Worm (Caenorhabditis elegans) whole organism, mixed stage, embryonic: ENCODE measurements around the gene gipc-2.
"Not testable (repeated sequence)": the region's sequence is repeated elsewhere in the genome, so short reads cannot be mapped to it uniquely, and the experiment has no call there.

ENCODE experiments used
- M03D4.4 ChIP-seq: sonication (generic microtip); optimal IDR thresholded peaks from 2 replicates; lab custom pipeline; 2017; ENCODE audit warnings: mild to moderate bottlenecking, missing genetic modification characterization, missing compliant biosample characterization
- bed-3 ChIP-seq: fragments of 200-800 bp; sonication (Bioruptor generic); optimal IDR thresholded peaks from 3 replicates; lab custom pipeline; 2018; ENCODE audit warnings: mild to moderate bottlenecking, missing genetic modification characterization, moderate library complexity, missing compliant biosample characterization
- blmp-1 ChIP-seq: fragments of 150-350 bp; optimal IDR thresholded peaks from 2 replicates; lab custom pipeline; 2014; ENCODE audit warnings: missing biosample characterization, missing genetic modification characterization
- ceh-39 ChIP-seq: fragments of 150-350 bp; optimal IDR thresholded peaks from 2 replicates; lab custom pipeline; 2014; ENCODE audit warnings: missing biosample characterization, missing genetic modification characterization
- ceh-43 ChIP-seq: fragments of 200-800 bp; sonication (Bioruptor generic); optimal IDR thresholded peaks from 2 replicates; lab custom pipeline; 2018; ENCODE audit warnings: mild to moderate bottlenecking, missing genetic modification characterization, moderate library complexity, missing compliant biosample characterization
- ceh-83 ChIP-seq: fragments of 200-800 bp; sonication (Bioruptor generic); optimal IDR thresholded peaks from 2 replicates; lab custom pipeline; 2018; ENCODE audit warnings: mild to moderate bottlenecking, missing genetic modification characterization, missing compliant biosample characterization
- ces-1 ChIP-seq: fragments of 150-350 bp; optimal IDR thresholded peaks from 2 replicates; lab custom pipeline; 2014; ENCODE audit warnings: missing biosample characterization, missing genetic modification reagents, missing genetic modification characterization
- cnd-1 ChIP-seq: fragments of 200-800 bp; sonication (Bioruptor generic); optimal IDR thresholded peaks from 2 replicates; lab custom pipeline; 2018; ENCODE audit warnings: mild to moderate bottlenecking, missing genetic modification characterization, missing compliant biosample characterization
- drap-1 ChIP-seq: fragments of 200-800 bp; sonication (Bioruptor generic); optimal IDR thresholded peaks from 3 replicates; lab custom pipeline; 2018; ENCODE audit warnings: mild to moderate bottlenecking, missing genetic modification characterization, missing compliant biosample characterization
- elt-1 ChIP-seq: sonication (generic microtip); optimal IDR thresholded peaks from 2 replicates; lab custom pipeline; 2017; ENCODE audit warnings: missing genetic modification characterization, mild to moderate bottlenecking, missing compliant biosample characterization, antibody characterized with exemption, moderate library complexity, borderline replicate concordance; ENCODE audit not compliant: insufficient read depth
- flh-1 ChIP-seq: fragments of 200-800 bp; sonication (Bioruptor generic); optimal IDR thresholded peaks from 2 replicates; lab custom pipeline; 2018; ENCODE audit warnings: mild to moderate bottlenecking, missing genetic modification characterization, moderate library complexity, missing compliant biosample characterization
- ham-2 ChIP-seq: fragments of 200-800 bp; sonication (Bioruptor generic); optimal IDR thresholded peaks from 2 replicates; lab custom pipeline; 2018; ENCODE audit warnings: mild to moderate bottlenecking, missing genetic modification characterization, missing compliant biosample characterization
- hlh-1 ChIP-seq: fragments of 150-350 bp; optimal IDR thresholded peaks from 2 replicates; lab custom pipeline; 2014; ENCODE audit warnings: missing biosample characterization, missing genetic modification reagents, missing genetic modification characterization
- lin-13 ChIP-seq: fragments of 150-350 bp; optimal IDR thresholded peaks from 2 replicates; lab custom pipeline; 2014; ENCODE audit warnings: missing biosample characterization, missing genetic modification characterization
- lin-32 ChIP-seq: fragments of 200-800 bp; sonication (Bioruptor generic); optimal IDR thresholded peaks from 2 replicates; lab custom pipeline; 2018; ENCODE audit warnings: mild to moderate bottlenecking, missing genetic modification characterization, missing compliant biosample characterization
- lsy-2 ChIP-seq: fragments of 150-350 bp; optimal IDR thresholded peaks from 2 replicates; lab custom pipeline; 2014; ENCODE audit warnings: missing biosample characterization, missing genetic modification characterization
- mab-5 ChIP-seq: fragments of 150-350 bp; optimal IDR thresholded peaks from 2 replicates; lab custom pipeline; 2014; ENCODE audit warnings: missing biosample characterization, missing genetic modification characterization
- nhr-237 ChIP-seq: fragments of 150-350 bp; optimal IDR thresholded peaks from 2 replicates; lab custom pipeline; 2014; ENCODE audit warnings: missing biosample characterization, missing genetic modification characterization
- nhr-76 ChIP-seq: sonication (generic microtip); optimal IDR thresholded peaks from 2 replicates; lab custom pipeline; 2017; ENCODE audit warnings: missing biosample characterization, missing genetic modification characterization
- pha-4 ChIP-seq: fragments of 150-350 bp; optimal IDR thresholded peaks from 2 replicates; lab custom pipeline; 2018; ENCODE audit warnings: missing biosample characterization, missing genetic modification reagents, missing genetic modification characterization
- sem-2 ChIP-seq: fragments of 200-800 bp; sonication (Bioruptor generic); optimal IDR thresholded peaks from 2 replicates; lab custom pipeline; 2018; ENCODE audit warnings: mild to moderate bottlenecking, missing genetic modification characterization, missing compliant biosample characterization
- sptf-1 ChIP-seq: sonication (generic microtip); optimal IDR thresholded peaks from 2 replicates; lab custom pipeline; 2017; ENCODE audit warnings: mild to moderate bottlenecking, missing genetic modification characterization, moderate library complexity, missing compliant biosample characterization
- tbx-8 ChIP-seq: fragments of 200-800 bp; sonication (Bioruptor generic); optimal IDR thresholded peaks from 2 replicates; lab custom pipeline; 2018; ENCODE audit warnings: mild to moderate bottlenecking, missing genetic modification characterization, moderate library complexity, missing compliant biosample characterization
- unc-120 ChIP-seq: sonication (generic microtip); optimal IDR thresholded peaks from 2 replicates; lab custom pipeline; 2017; ENCODE audit warnings: missing genetic modification characterization, missing compliant biosample characterization; ENCODE audit not compliant: poor library complexity, severe bottlenecking
- unc-39 ChIP-seq: fragments of 150-350 bp; optimal IDR thresholded peaks from 2 replicates; lab custom pipeline; 2014; ENCODE audit warnings: missing biosample characterization, missing genetic modification characterization
- unc-62 ChIP-seq: fragments of 150-350 bp; optimal IDR thresholded peaks from 2 replicates; lab custom pipeline; 2014; ENCODE audit warnings: missing biosample characterization, missing genetic modification reagents, missing genetic modification characterization
- zip-8 ChIP-seq: fragments of 150-350 bp; optimal IDR thresholded peaks from 2 replicates; lab custom pipeline; 2014; ENCODE audit warnings: missing biosample characterization, missing genetic modification characterization
- ztf-11 ChIP-seq: fragments of 150-350 bp; optimal IDR thresholded peaks from 2 replicates; lab custom pipeline; 2014; ENCODE audit warnings: missing biosample characterization, missing genetic modification characterization

The gipc-2 gene

ce11 chrIV:10033053-10033452, 5.6 kb upstream of the gipc-2 start, which contains the start of gene F44D12.6:
Gene F44D12.6 (plus strand): TSS chrIV:10033353.
- no peak for TF ChIP-seq bed-3 (GFP tag; lab: Kevin White, UChicago)
- TF ChIP-seq zip-8 (tag; lab: Kevin White, UChicago), result no peak
- TF ChIP-seq unc-62 (GFP tag; lab: Kevin White, UChicago), result no peak
- no peak for TF ChIP-seq pha-4 (tag; lab: Kevin White, UChicago)
- no peak for TF ChIP-seq ceh-39
- TF ChIP-seq lin-13, result no peak
- no peak for TF ChIP-seq elt-1 (tag; lab: Kevin White, UChicago)
- no peak for TF ChIP-seq tbx-8 (GFP tag; lab: Kevin White, UChicago)
- TF ChIP-seq lsy-2 (tag; lab: Kevin White, UChicago), result no peak
- TF ChIP-seq lin-32 (GFP tag; lab: Kevin White, UChicago), result no peak
- TF ChIP-seq M03D4.4 (tag; lab: Kevin White, UChicago), result no peak
- no peak for TF ChIP-seq ces-1 (GFP tag; lab: Kevin White, UChicago)
- no peak for TF ChIP-seq cnd-1 (tag; lab: Kevin White, UChicago)
- no peak for TF ChIP-seq ceh-43
- TF ChIP-seq flh-1 (GFP tag; lab: Kevin White, UChicago), result no peak
- TF ChIP-seq unc-120 (tag; lab: Kevin White, UChicago), result no peak
- no peak for TF ChIP-seq hlh-1
- no peak for TF ChIP-seq ceh-83 (GFP tag; lab: Kevin White, UChicago)
- TF ChIP-seq ham-2 (GFP tag; lab: Kevin White, UChicago), result no peak
- TF ChIP-seq, all 35 proteins: peak for 0

DNA sequence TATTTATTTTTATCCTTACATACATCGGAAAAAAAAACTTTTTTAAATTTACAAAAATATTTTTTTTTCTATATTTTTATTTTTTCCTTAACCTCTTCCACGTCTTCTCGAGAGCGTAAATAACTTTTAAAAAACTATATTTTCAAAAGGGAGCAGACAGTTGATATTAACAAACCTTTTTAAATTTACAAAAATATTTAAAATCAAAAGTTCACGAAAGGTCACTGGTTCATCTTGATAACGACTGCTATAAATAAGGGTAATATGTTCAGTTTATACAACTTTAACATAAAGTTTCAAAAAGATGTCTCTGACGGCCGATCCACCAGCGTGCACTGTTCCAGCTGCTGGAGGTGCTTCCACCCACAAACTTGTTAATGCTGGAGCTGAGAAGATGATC, 1.3 kb upstream of the gipc-2 start, which contains the start of the genes F44D12.16 and msd-2:
Gene F44D12.16, plus strand, starts transcription at position 301 of the 400 bp plus-strand sequence.
Gene msd-2, plus strand, starts transcription at position 305 of the 400 bp plus-strand sequence.
- not testable (repeated sequence) for TF ChIP-seq lsy-2 (tag; lab: Kevin White, UChicago); ham-2 (GFP tag; lab: Kevin White, UChicago); ztf-11 (tag; lab: Kevin White, UChicago)

ce11 chrIV:10026129-10026528, 1.3 kb downstream of the gipc-2 start:
- no peak for TF ChIP-seq flh-1 (GFP tag; lab: Kevin White, UChicago)
- no peak for TF ChIP-seq sem-2 (GFP tag; lab: Kevin White, UChicago)
- no peak for TF ChIP-seq unc-39 (tag; lab: Kevin White, UChicago)
- TF ChIP-seq ces-1 (GFP tag; lab: Kevin White, UChicago), result no peak

ce11 chrIV:10022991-10023390, 4.5 kb downstream of the gipc-2 start, which contains the start of gene F44D12.8:
Gene F44D12.8 (plus strand): TSS chrIV:10023291.
- TF ChIP-seq cnd-1 (tag; lab: Kevin White, UChicago) (no peak), unc-120 (tag; lab: Kevin White, UChicago) (no peak), hlh-1 (no peak), nhr-76 (tag; lab: Kevin White, UChicago) (no peak), sptf-1 (tag; lab: Kevin White, UChicago) (no peak), unc-62 (GFP tag; lab: Kevin White, UChicago) (no peak), flh-1 (GFP tag; lab: Kevin White, UChicago) (no peak), ceh-43 (no peak), nhr-237 (no peak), pha-4 (tag; lab: Kevin White, UChicago) (no peak)

DNA sequence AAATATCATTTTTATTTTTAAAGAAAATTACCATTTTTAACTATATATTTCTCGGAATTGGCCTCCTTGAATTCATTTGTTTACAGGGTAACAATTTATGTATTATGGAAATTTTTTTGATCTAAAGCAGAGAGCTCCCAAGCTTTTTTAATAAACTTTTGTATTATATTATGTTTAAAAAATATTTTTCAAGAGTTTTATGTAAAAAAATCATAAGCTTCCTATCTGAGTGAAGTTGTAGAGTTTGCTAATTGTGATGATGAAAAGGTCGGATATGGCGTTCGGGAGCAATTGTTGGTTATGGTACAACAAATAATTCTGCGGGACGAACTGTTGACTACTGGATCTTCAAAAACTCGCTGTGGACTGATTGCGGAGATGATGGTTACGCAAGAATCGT, 6.2 kb downstream of the gipc-2 start, which contains the start of gene F44D12.19:
Gene F44D12.19, plus strand, starts transcription at position 301 of the 400 bp plus-strand sequence.
- TF ChIP-seq mab-5 (tag; lab: Kevin White, UChicago) (no peak), ztf-11 (tag; lab: Kevin White, UChicago) (no peak), flh-1 (GFP tag; lab: Kevin White, UChicago) (no peak), lsy-2 (tag; lab: Kevin White, UChicago) (no peak), nhr-237 (no peak), drap-1 (GFP tag; lab: Kevin White, UChicago) (no peak), bed-3 (GFP tag; lab: Kevin White, UChicago) (no peak), blmp-1 (tag; lab: Kevin White, UChicago) (no peak), unc-62 (GFP tag; lab: Kevin White, UChicago) (no peak)
